Worm (Caenorhabditis elegans): ENCODE results near the gene saps-1.

The saps-1 gene

ce11 chrII:11297217-11297738 is at the start of gene saps-1:
saps-1 (plus strand) TSS chrII:11297688.
- TF ChIP-seq W03F9.2 (tag; optimal IDR thresholded peaks at IDR 0.05) (peak; percentile 31), dao-5 (tag; optimal IDR thresholded peaks at IDR 0.05) (no peak)

- TF ChIP-seq him-1 (tag; optimal IDR thresholded peaks at IDR 0.05) (no peak), W03F9.2 (tag; optimal IDR thresholded peaks at IDR 0.05) (no peak), dao-5 (tag; optimal IDR thresholded peaks at IDR 0.05) (no peak)
Observed at ce11 chrII:11255536-11255935, 42.0 kb upstream of the saps-1 start, which contains the start of gene T05B9.2. T05B9.2 (plus strand) TSS chrII:11255836.

- TF ChIP-seq him-1 (tag; optimal IDR thresholded peaks at IDR 0.05) (no peak), dao-5 (tag; optimal IDR thresholded peaks at IDR 0.05) (no peak), W03F9.2 (tag; optimal IDR thresholded peaks at IDR 0.05) (no peak)
Observed at ce11 chrII:11259766-11260165, 37.7 kb upstream of the saps-1 start.

ce11 chrII:11261173-11261572 is 36.3 kb upstream of the saps-1 start, which contains the start of gene T05B9.1:
T05B9.1 (minus strand) TSS chrII:11261192.
- no peak for TF ChIP-seq W03F9.2 (tag; optimal IDR thresholded peaks at IDR 0.05)
- no peak for TF ChIP-seq him-1 (tag; optimal IDR thresholded peaks at IDR 0.05)
- TF ChIP-seq dao-5 (tag; optimal IDR thresholded peaks at IDR 0.05) = no peak

ce11 chrII:11268822-11269221 is 28.7 kb upstream of the saps-1 start, which contains the start of gene cut-1:
cut-1 (plus strand) TSS chrII:11269122.
- no peak for TF ChIP-seq dao-5 (tag; optimal IDR thresholded peaks at IDR 0.05)
- no peak for TF ChIP-seq W03F9.2 (tag; optimal IDR thresholded peaks at IDR 0.05)
- TF ChIP-seq him-1 (tag; optimal IDR thresholded peaks at IDR 0.05) = no peak

- no peak for TF ChIP-seq him-1 (tag; optimal IDR thresholded peaks at IDR 0.05)
- TF ChIP-seq dao-5 (tag; optimal IDR thresholded peaks at IDR 0.05) = no peak
- no peak for TF ChIP-seq W03F9.2 (tag; optimal IDR thresholded peaks at IDR 0.05)
Observed at ce11 chrII:11270829-11271228, 26.7 kb upstream of the saps-1 start.

ce11 chrII:11274876-11275275 is 22.6 kb upstream of the saps-1 start:
- no peak for TF ChIP-seq dao-5 (tag; optimal IDR thresholded peaks at IDR 0.05)
- TF ChIP-seq him-1 (tag; optimal IDR thresholded peaks at IDR 0.05) = no peak
- TF ChIP-seq W03F9.2 (tag; optimal IDR thresholded peaks at IDR 0.05) = no peak

ce11 chrII:11275484-11275883 is 22.0 kb upstream of the saps-1 start:
- no peak for TF ChIP-seq dao-5 (tag; optimal IDR thresholded peaks at IDR 0.05)

ce11 chrII:11276879-11277278 is 20.6 kb upstream of the saps-1 start:
- TF ChIP-seq dao-5 (tag; optimal IDR thresholded peaks at IDR 0.05) (no peak), him-1 (tag; optimal IDR thresholded peaks at IDR 0.05) (no peak)

ce11 chrII:11279971-11280370 is 17.5 kb upstream of the saps-1 start:
- TF ChIP-seq him-1 (tag; optimal IDR thresholded peaks at IDR 0.05) (no peak), dao-5 (tag; optimal IDR thresholded peaks at IDR 0.05) (no peak), W03F9.2 (tag; optimal IDR thresholded peaks at IDR 0.05) (no peak)

ce11 chrII:11281177-11281576 is 16.3 kb upstream of the saps-1 start:
- TF ChIP-seq W03F9.2 (tag; optimal IDR thresholded peaks at IDR 0.05) (no peak), him-1 (tag; optimal IDR thresholded peaks at IDR 0.05) (no peak), dao-5 (tag; optimal IDR thresholded peaks at IDR 0.05) (no peak)

ce11 chrII:11281666-11282065 is 15.8 kb upstream of the saps-1 start, which contains the start of gene unc-130:
unc-130 (plus strand) TSS chrII:11281966.
- TF ChIP-seq him-1 (tag; optimal IDR thresholded peaks at IDR 0.05) (no peak), W03F9.2 (tag; optimal IDR thresholded peaks at IDR 0.05) (no peak), dao-5 (tag; optimal IDR thresholded peaks at IDR 0.05) (no peak)

ce11 chrII:11283013-11283412 is 14.5 kb upstream of the saps-1 start:
- TF ChIP-seq him-1 (tag; optimal IDR thresholded peaks at IDR 0.05) (no peak), W03F9.2 (tag; optimal IDR thresholded peaks at IDR 0.05) (no peak), dao-5 (tag; optimal IDR thresholded peaks at IDR 0.05) (no peak)

- TF ChIP-seq dao-5 (tag; optimal IDR thresholded peaks at IDR 0.05) (no peak), him-1 (tag; optimal IDR thresholded peaks at IDR 0.05) (no peak), W03F9.2 (tag; optimal IDR thresholded peaks at IDR 0.05) (no peak)
Observed at ce11 chrII:11283803-11284202, 13.7 kb upstream of the saps-1 start.

- TF ChIP-seq him-1 (tag; optimal IDR thresholded peaks at IDR 0.05) (no peak), dao-5 (tag; optimal IDR thresholded peaks at IDR 0.05) (no peak), W03F9.2 (tag; optimal IDR thresholded peaks at IDR 0.05) (no peak)
Observed at ce11 chrII:11284701-11285100, 12.8 kb upstream of the saps-1 start.

Data from whole organism, L4/young adult.